Worm (Caenorhabditis elegans): ENCODE results near the gene Y64G10A.7.

DNA sequence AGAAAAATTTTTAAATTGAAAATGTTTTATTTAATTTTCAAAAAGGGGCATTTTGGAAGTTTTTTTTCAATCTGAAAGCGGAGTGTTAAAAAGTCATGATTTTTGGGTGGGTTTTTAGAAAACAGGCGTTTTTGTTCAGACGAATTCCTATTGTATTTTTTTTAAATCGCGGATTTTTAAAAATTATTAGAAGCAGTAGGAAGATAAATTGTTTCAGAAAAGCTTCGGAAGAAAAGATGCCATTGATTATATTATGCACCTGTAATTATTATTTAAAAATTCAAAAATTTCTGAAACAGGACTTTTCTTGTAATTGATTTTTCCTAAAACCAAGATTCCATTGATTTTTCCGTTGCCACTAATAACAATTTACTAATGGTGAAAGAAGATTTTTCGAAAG, 14.1 kb downstream of the Y64G10A.7 start:
- TF ChIP-seq snpc-4 (tag; optimal IDR thresholded peaks at IDR 0.05) (no peak), arid-1 (GFP tag; conservative IDR thresholded peaks at IDR 0.05) (no peak), unc-62 (GFP tag; optimal IDR thresholded peaks at IDR 0.05 in 1 of 2) (no peak), unc-62 (tag; optimal IDR thresholded peaks at IDR 0.05) (no peak), ztf-11 (tag; optimal IDR thresholded peaks at IDR 0.05) (no peak), nhr-25 (tag; optimal IDR thresholded peaks at IDR 0.05; ENCODE audit: borderline replicate concordance, insufficient read depth) (no peak), ces-1 (GFP tag; optimal IDR thresholded peaks at IDR 0.05) (no peak), Y75B8A.6 (GFP tag; IDR thresholded peaks at IDR 0.05) (no peak), egl-43 (GFP tag; IDR thresholded peaks at IDR 0.05) (no peak), mdl-1 (tag; optimal IDR thresholded peaks at IDR 0.05) (no peak)

Measured in whole organism, L4 larva.